Fruit fly (Drosophila melanogaster) whole organism, embryonic: ENCODE measurements around the gene CG8173.
A peak's percentile ranks its signal among the peaks of the same experiment; 100 is the strongest.

Experiments
- Atf3 ChIP-seq: fragments of 200-800 bp; sonication (Bioruptor generic); optimal IDR thresholded peaks from 3 replicates; lab custom pipeline; 2016; ENCODE audit warnings: missing biosample characterization, missing genetic modification characterization
- Atf6 ChIP-seq: fragments of 200-800 bp; sonication (Bioruptor generic); IDR thresholded peaks from 2 replicates; pipeline ENCODE4 v1.3.6; 2022; ENCODE audit warnings: missing biosample characterization, missing genetic modification characterization
- BEAF-32 ChIP-seq: fragments of 200-800 bp; sonication (Bioruptor generic); optimal IDR thresholded peaks from 3 replicates; lab custom pipeline; 2017; ENCODE audit warnings: missing biosample characterization, missing genetic modification characterization, mild to moderate bottlenecking, moderate library complexity, missing genetic modification reagents
- CG11504 ChIP-seq: fragments of 200-800 bp; sonication (Bioruptor generic); optimal IDR thresholded peaks from 3 replicates; lab custom pipeline; 2019; ENCODE audit warnings: missing biosample characterization, mild to moderate bottlenecking, missing genetic modification characterization, moderate library complexity
- CG12104 ChIP-seq: fragments of 200-800 bp; sonication (Bioruptor generic); optimal IDR thresholded peaks from 3 replicates; lab custom pipeline; 2016; ENCODE audit warnings: missing biosample characterization, missing genetic modification characterization
- CG16813 ChIP-seq: fragments of 200-800 bp; sonication (Bioruptor generic); IDR thresholded peaks from 3 replicates; pipeline ENCODE4 v1.3.6; 2022; ENCODE audit warnings: missing biosample characterization, missing genetic modification characterization; ENCODE audit not compliant: partially characterized antibody
- CG17359 ChIP-seq: fragments of 200-800 bp; sonication (Bioruptor generic); optimal IDR thresholded peaks from 3 replicates; lab custom pipeline; 2018; ENCODE audit warnings: missing biosample characterization, mild to moderate bottlenecking, missing genetic modification characterization, moderate library complexity
- CG2120 ChIP-seq: fragments of 200-800 bp; sonication (Bioruptor generic); optimal IDR thresholded peaks from 3 replicates; lab custom pipeline; 2016; ENCODE audit warnings: missing biosample characterization, missing genetic modification characterization
- CG30431 ChIP-seq: fragments of 200-800 bp; sonication (Bioruptor generic); optimal IDR thresholded peaks from 2 replicates; lab custom pipeline; 2017; ENCODE audit warnings: missing biosample characterization, missing genetic modification characterization
- CG3065 ChIP-seq: fragments of 200-800 bp; sonication (Bioruptor generic); optimal IDR thresholded peaks from 2 replicates; lab custom pipeline; 2016; ENCODE audit warnings: missing biosample characterization, missing genetic modification characterization
- CG3163 ChIP-seq: fragments of 200-800 bp; sonication (Bioruptor generic); optimal IDR thresholded peaks from 3 replicates; lab custom pipeline; 2016; ENCODE audit warnings: missing biosample characterization, missing genetic modification characterization
- CG3847 ChIP-seq: fragments of 200-800 bp; sonication (Bioruptor generic); IDR thresholded peaks from 2 replicates; pipeline ENCODE4 v1.3.6; 2022; ENCODE audit warnings: missing biosample characterization, missing genetic modification characterization
- CG43689 ChIP-seq: fragments of 200-800 bp; sonication (Bioruptor generic); IDR thresholded peaks from 2 replicates; pipeline ENCODE4 v1.3.6; 2022; ENCODE audit warnings: missing biosample characterization, missing genetic modification characterization
- CG6791 ChIP-seq: fragments of 200-800 bp; sonication (Bioruptor generic); IDR thresholded peaks from 3 replicates; pipeline ENCODE4 v1.3.6; 2022; ENCODE audit warnings: missing biosample characterization, missing genetic modification characterization; ENCODE audit not compliant: partially characterized antibody
- CG7556 ChIP-seq: fragments of 200-800 bp; sonication (Bioruptor generic); optimal IDR thresholded peaks from 2 replicates; lab custom pipeline; 2017; ENCODE audit warnings: missing biosample characterization, mild to moderate bottlenecking, missing genetic modification characterization
- CG7987 ChIP-seq: fragments of 200-800 bp; sonication (Bioruptor generic); optimal IDR thresholded peaks from 2 replicates; lab custom pipeline; 2018; ENCODE audit warnings: missing biosample characterization, mild to moderate bottlenecking, missing genetic modification characterization, moderate library complexity
- CG8281 ChIP-seq: fragments of 200-800 bp; sonication (Bioruptor generic); optimal IDR thresholded peaks from 2 replicates; lab custom pipeline; 2018; ENCODE audit warnings: missing biosample characterization, mild to moderate bottlenecking, missing genetic modification characterization, moderate library complexity
- CG9932 ChIP-seq: fragments of 200-800 bp; sonication (Bioruptor generic); IDR thresholded peaks from 2 replicates; pipeline ENCODE4 v1.3.6; 2022; ENCODE audit warnings: missing biosample characterization, missing genetic modification characterization
- CHES-1-like ChIP-seq: fragments of 200-800 bp; sonication (Bioruptor generic); optimal IDR thresholded peaks from 2 replicates; lab custom pipeline; 2016; ENCODE audit warnings: missing biosample characterization, missing genetic modification characterization
- D ChIP-seq, 2 experiments: fragments of 200-800 bp in 1 of 2; fragments of >200 bp in 1 of 2; sonication (Bioruptor generic) in 1 of 2; optimal IDR thresholded peaks; 2 replicates in 1 of 2; 3 replicates in 1 of 2; lab custom pipeline; 2017; ENCODE audit warnings: mild to moderate bottlenecking in 1 of 2, missing biosample characterization in 1 of 2, missing genetic modification characterization in 1 of 2, missing genetic modification reagents in 1 of 2
- Doc2 ChIP-seq: fragments of 200-800 bp; sonication (Bioruptor generic); IDR thresholded peaks from 2 replicates; pipeline ENCODE4 v1.3.6; 2022; ENCODE audit warnings: missing biosample characterization, missing genetic modification characterization
- HLH3B ChIP-seq: fragments of 200-800 bp; sonication (Bioruptor generic); IDR thresholded peaks from 2 replicates; pipeline ENCODE4 v1.3.6; 2022; ENCODE audit warnings: missing biosample characterization, missing genetic modification characterization
- Hmx ChIP-seq: fragments of 200-800 bp; sonication (Bioruptor generic); optimal IDR thresholded peaks from 2 replicates; lab custom pipeline; 2016; ENCODE audit warnings: missing biosample characterization, missing genetic modification characterization
- Jarid2 ChIP-seq: fragments of 200-800 bp; sonication (Bioruptor generic); optimal IDR thresholded peaks from 3 replicates; lab custom pipeline; 2017; ENCODE audit warnings: mild to moderate bottlenecking, missing biosample characterization, missing genetic modification reagents, missing genetic modification characterization
- Sin3A ChIP-seq: fragments of >200 bp; optimal IDR thresholded peaks from 2 replicates; lab custom pipeline; 2018
- Sox100B ChIP-seq: fragments of 200-800 bp; sonication (Bioruptor generic); optimal IDR thresholded peaks from 3 replicates; lab custom pipeline; 2018; ENCODE audit warnings: missing biosample characterization, mild to moderate bottlenecking, missing genetic modification characterization
- Sox102F ChIP-seq: fragments of 200-800 bp; sonication (Bioruptor generic); optimal IDR thresholded peaks from 2 replicates; lab custom pipeline; 2018; ENCODE audit warnings: missing biosample characterization, mild to moderate bottlenecking, missing genetic modification characterization, moderate library complexity
- Trl ChIP-seq, 3 experiments: fragments of >200 bp in 2 of 3; fragments of 200-800 bp in 1 of 3; sonication (Bioruptor generic) in 1 of 3; optimal IDR thresholded peaks; 2 replicates in 1 of 3; 3 replicates in 2 of 3; lab custom pipeline; 2016 to 2017; ENCODE audit warnings: missing biosample characterization in 1 of 3, missing genetic modification characterization in 1 of 3
- al ChIP-seq: fragments of 200-800 bp; sonication (Bioruptor generic); IDR thresholded peaks from 2 replicates; pipeline ENCODE4 v1.3.6; 2022; ENCODE audit warnings: missing biosample characterization, missing genetic modification characterization
- ato ChIP-seq: fragments of 200-800 bp; sonication (Bioruptor generic); IDR thresholded peaks from 2 replicates; pipeline ENCODE4 v1.3.6; 2022; ENCODE audit warnings: missing biosample characterization, missing genetic modification characterization; ENCODE audit not compliant: partially characterized antibody
- btn ChIP-seq: fragments of 200-800 bp; sonication (Bioruptor generic); optimal IDR thresholded peaks from 2 replicates; lab custom pipeline; 2016; ENCODE audit warnings: missing biosample characterization, missing genetic modification characterization
- cad ChIP-seq: fragments of >200 bp; optimal IDR thresholded peaks from 2 replicates; lab custom pipeline; 2017; ENCODE audit warnings: missing biosample characterization, missing genetic modification characterization
- cg ChIP-seq: fragments of 200-800 bp; sonication (Bioruptor generic); optimal IDR thresholded peaks from 3 replicates; lab custom pipeline; 2019; ENCODE audit warnings: missing biosample characterization, mild to moderate bottlenecking, missing genetic modification characterization, moderate library complexity
- chinmo ChIP-seq: fragments of 200-800 bp; sonication (Bioruptor generic); IDR thresholded peaks from 4 replicates; pipeline ENCODE4 v1.3.6; 2022; ENCODE audit warnings: missing biosample characterization, missing genetic modification characterization; ENCODE audit not compliant: partially characterized antibody
- chm ChIP-seq: fragments of 200-800 bp; sonication (Bioruptor generic); IDR thresholded peaks from 2 replicates; pipeline ENCODE4 v1.3.6; 2022; ENCODE audit warnings: missing biosample characterization, missing genetic modification characterization
- corto ChIP-seq: fragments of 200-800 bp; sonication (Bioruptor generic); optimal IDR thresholded peaks from 2 replicates; lab custom pipeline; 2016; ENCODE audit warnings: missing biosample characterization, mild to moderate bottlenecking, missing genetic modification characterization, moderate library complexity
- disco-r ChIP-seq: fragments of 200-800 bp; sonication (Bioruptor generic); optimal IDR thresholded peaks from 2 replicates; lab custom pipeline; 2016; ENCODE audit warnings: missing biosample characterization, missing genetic modification characterization
- mam ChIP-seq: fragments of 200-800 bp; sonication (Bioruptor generic); optimal IDR thresholded peaks from 3 replicates; lab custom pipeline; 2016; ENCODE audit warnings: missing biosample characterization, missing genetic modification characterization
- peb ChIP-seq: fragments of 200-800 bp; sonication (Bioruptor generic); IDR thresholded peaks from 2 replicates; pipeline ENCODE4 v1.3.6; 2022; ENCODE audit warnings: missing biosample characterization, missing genetic modification characterization
- pros ChIP-seq: fragments of 200-800 bp; sonication (Bioruptor generic); optimal IDR thresholded peaks from 3 replicates; lab custom pipeline; 2019; ENCODE audit warnings: missing biosample characterization, mild to moderate bottlenecking, missing genetic modification characterization, moderate library complexity
- scrt ChIP-seq: fragments of 200-800 bp; sonication (Bioruptor generic); optimal IDR thresholded peaks from 2 replicates; lab custom pipeline; 2018; ENCODE audit warnings: missing biosample characterization, mild to moderate bottlenecking, missing genetic modification characterization, moderate library complexity
- sim ChIP-seq: fragments of 200-800 bp; sonication (Bioruptor generic); IDR thresholded peaks from 2 replicates; pipeline ENCODE4 v1.3.6; 2022; ENCODE audit warnings: missing biosample characterization, missing genetic modification characterization
- stwl ChIP-seq: fragments of 200-800 bp; sonication (Bioruptor generic); optimal IDR thresholded peaks from 3 replicates; lab custom pipeline; 2018; ENCODE audit warnings: missing biosample characterization, mild to moderate bottlenecking, missing genetic modification characterization, moderate library complexity
- twi ChIP-seq: fragments of 200-800 bp; optimal IDR thresholded peaks from 2 replicates; lab custom pipeline; 2019; ENCODE audit warnings: missing biosample characterization, mild to moderate bottlenecking, missing genetic modification characterization, moderate library complexity
- unpg ChIP-seq: fragments of 200-800 bp; sonication (Bioruptor generic); optimal IDR thresholded peaks from 3 replicates; lab custom pipeline; 2018; ENCODE audit warnings: missing biosample characterization, mild to moderate bottlenecking, missing genetic modification characterization, moderate library complexity
- wdn ChIP-seq: fragments of 200-800 bp; sonication (Bioruptor generic); IDR thresholded peaks from 2 replicates; pipeline ENCODE4 v1.3.6; 2022; ENCODE audit warnings: missing biosample characterization, missing genetic modification characterization
- wor ChIP-seq: fragments of 200-800 bp; sonication (Bioruptor generic); IDR thresholded peaks from 2 replicates; pipeline ENCODE4 v1.3.6; 2022; ENCODE audit warnings: missing biosample characterization, missing genetic modification characterization
- yki ChIP-seq: fragments of >200 bp; optimal IDR thresholded peaks from 3 replicates; lab custom pipeline; 2018
- zfh1 ChIP-seq: fragments of 200-800 bp; sonication (Bioruptor generic); IDR thresholded peaks from 3 replicates; pipeline ENCODE4 v1.3.6; 2022; ENCODE audit warnings: missing biosample characterization, missing genetic modification characterization

CG8173 gene

DNA sequence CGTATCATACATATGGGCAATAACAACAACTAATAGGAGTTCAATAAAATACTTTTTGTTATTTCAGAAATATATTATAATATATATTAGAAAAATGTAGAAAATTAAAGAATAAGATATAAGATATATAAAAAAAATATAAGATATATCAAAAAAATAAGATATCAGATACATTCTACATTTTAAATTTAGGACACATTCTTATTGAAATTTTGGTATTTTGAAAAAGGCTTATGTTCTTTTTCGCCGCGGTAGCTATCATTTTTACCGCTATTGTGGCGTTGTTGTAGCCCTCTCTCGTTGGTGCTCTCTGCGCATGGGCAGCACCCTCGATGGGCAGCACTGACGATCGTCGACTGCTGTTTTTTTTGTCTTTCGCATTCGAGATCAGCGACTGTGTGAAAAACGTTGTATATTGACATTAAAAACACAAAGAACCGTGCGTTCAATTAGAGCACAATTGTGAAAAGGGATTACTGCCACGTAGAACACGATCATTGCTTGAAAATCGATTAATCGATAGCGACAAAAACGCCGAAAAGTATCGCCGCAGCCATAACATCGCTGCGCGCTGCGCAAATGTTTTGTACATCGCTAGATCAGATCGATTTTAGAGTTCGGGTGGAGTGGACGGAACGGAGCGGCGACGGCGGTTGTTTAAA, 28.5 kb upstream of the CG8173 start (continued):
- no peak for TF ChIP-seq corto (GFP tag; lab: Kevin White, UChicago)
- TF ChIP-seq D (optimal IDR thresholded peaks at IDR 0.05; lab: Kevin White, UChicago) = peak; percentile 67
- TF ChIP-seq D (GFP tag; optimal IDR thresholded peaks at IDR 0.05; lab: Kevin White, UChicago) = peak; percentile 53
- no peak for TF ChIP-seq CG43689
- TF ChIP-seq Atf6 (GFP tag; lab: Robert Waterston, UW) = peak; percentile 46
- TF ChIP-seq chm (GFP tag; lab: Robert Waterston, UW) = peak; percentile 66
- TF ChIP-seq CG16813 (GFP tag; lab: Robert Waterston, UW) = peak; percentile 91
- peak; percentile 79 for TF ChIP-seq Jarid2 (GFP tag; lab: Kevin White, UChicago)
- peak; percentile 65 for TF ChIP-seq Sox100B (GFP tag; lab: Kevin White, UChicago)
- no peak for TF ChIP-seq pros (GFP tag; lab: Kevin White, UChicago)
- TF ChIP-seq peb (GFP tag; lab: Robert Waterston, UW) = peak; percentile 11; the same call in 1 of the 2 replicates
- peak; percentile 48; the same call in 1 of the 2 replicates for TF ChIP-seq HLH3B (GFP tag; lab: Robert Waterston, UW)
- TF ChIP-seq Doc2 (GFP tag; lab: Robert Waterston, UW) = no peak
- TF ChIP-seq CG7987 (GFP tag; lab: Kevin White, UChicago) = no peak
- peak; percentile 25 for TF ChIP-seq CG2120 (GFP tag; lab: Kevin White, UChicago)
- TF ChIP-seq unpg = peak; percentile 67
- TF ChIP-seq stwl = peak; percentile 62
- no peak for TF ChIP-seq disco-r (GFP tag; lab: Kevin White, UChicago)
- TF ChIP-seq twi = peak; percentile 1
- TF ChIP-seq CG12104 (GFP tag; lab: Kevin White, UChicago) = peak; percentile 52
- TF ChIP-seq wor (GFP tag; lab: Robert Waterston, UW) = no peak
- no peak; the same call in 2 of the 3 replicates for TF ChIP-seq zfh1 (GFP tag; lab: Robert Waterston, UW)
- TF ChIP-seq CG17359 = peak; percentile 42
- TF ChIP-seq mam (GFP tag; lab: Kevin White, UChicago) = peak; percentile 28
- no peak for TF ChIP-seq btn (GFP tag; lab: Kevin White, UChicago)
- peak; percentile 41; the same call in 1 of the 2 replicates for TF ChIP-seq CG3847 (GFP tag; lab: Robert Waterston, UW)
- TF ChIP-seq CG6791 (GFP tag; lab: Robert Waterston, UW) = peak; percentile 95
- no peak; the same call in 1 of the 2 replicates for TF ChIP-seq sim (GFP tag; lab: Robert Waterston, UW)
- peak; percentile 71 for TF ChIP-seq Sox102F (GFP tag; lab: Kevin White, UChicago)
- peak; percentile 30 for TF ChIP-seq Atf3 (GFP tag; lab: Kevin White, UChicago)
- TF ChIP-seq wdn (GFP tag; lab: Robert Waterston, UW) = no peak
- TF ChIP-seq scrt = no peak
- no peak for TF ChIP-seq CG8281 (tag; lab: Kevin White, UChicago)
- TF ChIP-seq CG3163 (GFP tag; lab: Kevin White, UChicago) = no peak
- peak; percentile 28 to 54 for TF ChIP-seq Trl (optimal IDR thresholded peaks at IDR 0.05; lab: Kevin White, UChicago)
- TF ChIP-seq Trl (GFP tag; optimal IDR thresholded peaks at IDR 0.05; lab: Kevin White, UChicago) = peak; percentile 49
- TF ChIP-seq CG11504 (tag; lab: Kevin White, UChicago) = peak; percentile 74
- TF ChIP-seq CG7556 = peak; percentile 72
- peak; percentile 95 for TF ChIP-seq chinmo (GFP tag; lab: Robert Waterston, UW)
- TF ChIP-seq ato (GFP tag; lab: Robert Waterston, UW) = peak; percentile 88
- TF ChIP-seq CG30431 = no peak
- TF ChIP-seq yki (lab: Kevin White, UChicago) = peak; percentile 25
- TF ChIP-seq al = no peak
- TF ChIP-seq CHES-1-like = peak; percentile 37
- TF ChIP-seq CG9932 = peak; percentile 52; the same call in 1 of the 2 replicates
- no peak for TF ChIP-seq cg
- TF ChIP-seq Sin3A (lab: Kevin White, UChicago) = peak; percentile 92
- no peak for TF ChIP-seq Hmx
- TF ChIP-seq BEAF-32 (GFP tag; lab: Kevin White, UChicago) = peak; percentile 93
- no peak for TF ChIP-seq cad (GFP tag; lab: Kevin White, UChicago)
- no peak for TF ChIP-seq CG3065 (GFP tag; lab: Kevin White, UChicago)
